Worm (Caenorhabditis elegans): Measurements from ENCODE around the gene egl-17.

- no peak for TF ChIP-seq lir-1 (GFP tag; conservative IDR thresholded peaks at IDR 0.05)
- TF ChIP-seq ceh-100 (GFP tag; IDR thresholded peaks at IDR 0.05): no peak
Measured at ce11 chrX:538083-538482, 48.6 kb downstream of the egl-17 start.

All from whole organism, young adult.